Worm (Caenorhabditis elegans) whole organism, L1 larva: Measurements from ENCODE around the gene aqp-2.

Source experiments
- F16B12.6 ChIP-seq: fragments of 150-350 bp; optimal IDR thresholded peaks from 2 replicates; lab custom pipeline; 2014; ENCODE audit warnings: missing biosample characterization, missing genetic modification characterization
- aha-1 ChIP-seq: fragments of 150-350 bp; optimal IDR thresholded peaks from 2 replicates; lab custom pipeline; 2014; ENCODE audit warnings: missing biosample characterization, missing genetic modification characterization
- blmp-1 ChIP-seq: fragments of 150-350 bp; optimal IDR thresholded peaks from 2 replicates; lab custom pipeline; 2014; ENCODE audit warnings: missing biosample characterization, missing genetic modification characterization
- ceh-63 ChIP-seq: fragments of 200-800 bp; sonication (Bioruptor generic); optimal IDR thresholded peaks from 2 replicates; lab custom pipeline; 2018; ENCODE audit warnings: mild to moderate bottlenecking, missing genetic modification characterization, missing compliant biosample characterization
- ceh-8 ChIP-seq: fragments of 200-800 bp; sonication (Bioruptor generic); optimal IDR thresholded peaks from 2 replicates; lab custom pipeline; 2018; ENCODE audit warnings: mild to moderate bottlenecking, missing genetic modification characterization, moderate library complexity, missing compliant biosample characterization
- ces-1 ChIP-seq: fragments of 150-350 bp; optimal IDR thresholded peaks from 2 replicates; lab custom pipeline; 2014; ENCODE audit warnings: missing biosample characterization, missing genetic modification reagents, missing genetic modification characterization
- dpl-1 ChIP-seq, 3 experiments: fragments of 150-350 bp in 2 of 3; sonication (generic microtip) in 1 of 3; optimal IDR thresholded peaks; 2 replicates each; lab custom pipeline; 2014 to 2017; ENCODE audit warnings: missing biosample characterization in 3 of 3, missing genetic modification characterization in 3 of 3, missing genetic modification reagents in 3 of 3
- dsc-1 ChIP-seq: sonication (generic microtip); optimal IDR thresholded peaks from 2 replicates; lab custom pipeline; 2016; ENCODE audit warnings: mild to moderate bottlenecking, missing genetic modification characterization, missing compliant biosample characterization
- egl-13 ChIP-seq: sonication (generic microtip); optimal IDR thresholded peaks from 2 replicates; lab custom pipeline; 2016; ENCODE audit warnings: missing genotype, missing genetic modification reagents, missing genetic modification characterization, missing compliant biosample characterization
- ets-5 ChIP-seq: fragments of 200-800 bp; sonication (Bioruptor generic); IDR thresholded peaks from 2 replicates; pipeline ENCODE4 v1.3.6; 2022; ENCODE audit warnings: missing genetic modification characterization, missing compliant biosample characterization
- fkh-10 ChIP-seq: sonication (generic microtip); optimal IDR thresholded peaks from 2 replicates; lab custom pipeline; 2017; ENCODE audit warnings: missing biosample characterization, missing genetic modification reagents, missing genetic modification characterization
- fkh-4 ChIP-seq: sonication (generic microtip); optimal IDR thresholded peaks from 2 replicates; lab custom pipeline; 2016; ENCODE audit warnings: missing compliant biosample characterization, missing genetic modification characterization, borderline replicate concordance
- fkh-8 ChIP-seq: sonication (generic microtip); optimal IDR thresholded peaks from 2 replicates; lab custom pipeline; 2016; ENCODE audit warnings: mild to moderate bottlenecking, missing genetic modification characterization, missing compliant biosample characterization
- fos-1 ChIP-seq: fragments of 150-350 bp; optimal IDR thresholded peaks from 2 replicates; lab custom pipeline; 2014; ENCODE audit warnings: missing biosample characterization, missing genetic modification characterization
- grh-1 ChIP-seq: fragments of 200-800 bp; sonication (Bioruptor generic); IDR thresholded peaks from 2 replicates; pipeline ENCODE4 v1.3.6; 2022; ENCODE audit warnings: missing genetic modification reagents, missing genetic modification characterization, missing compliant biosample characterization
- hlh-17 ChIP-seq: fragments of 200-800 bp; sonication (Bioruptor generic); optimal IDR thresholded peaks from 2 replicates; lab custom pipeline; 2018; ENCODE audit warnings: missing genetic modification characterization, mild to moderate bottlenecking, missing compliant biosample characterization, moderate library complexity, borderline replicate concordance
- hpl-2 ChIP-seq: fragments of 150-350 bp; optimal IDR thresholded peaks from 2 replicates; lab custom pipeline; 2014; ENCODE audit warnings: missing biosample characterization, missing genetic modification reagents, missing genetic modification characterization
- isw-1 ChIP-seq: fragments of 200-800 bp; sonication (Bioruptor generic); IDR thresholded peaks from 2 replicates; pipeline ENCODE4 v1.3.6; 2022; ENCODE audit warnings: missing genetic modification characterization, missing compliant biosample characterization
- jun-1 ChIP-seq: fragments of 150-350 bp; optimal IDR thresholded peaks from 2 replicates; lab custom pipeline; 2014; ENCODE audit warnings: missing biosample characterization, missing genetic modification reagents, missing genetic modification characterization
- lin-15B ChIP-seq: fragments of 150-350 bp; sonication (generic microtip); optimal IDR thresholded peaks from 3 replicates; lab custom pipeline; 2014; ENCODE audit warnings: missing biosample characterization, missing genetic modification characterization
- lin-39 ChIP-seq: fragments of 150-350 bp; optimal IDR thresholded peaks from 2 replicates; lab custom pipeline; 2014; ENCODE audit warnings: missing biosample characterization, missing genetic modification reagents, missing genetic modification characterization
- lir-3 ChIP-seq: sonication (generic microtip); optimal IDR thresholded peaks from 2 replicates; lab custom pipeline; 2016; ENCODE audit warnings: mild to moderate bottlenecking, missing genetic modification characterization, moderate library complexity, missing compliant biosample characterization; ENCODE audit not compliant: poor library complexity
- lsy-2 ChIP-seq, 2 experiments: fragments of 150-350 bp; optimal IDR thresholded peaks; 2 replicates each; lab custom pipeline; 2014; ENCODE audit warnings: missing biosample characterization in 2 of 2, missing genetic modification characterization in 2 of 2
- mdl-1 ChIP-seq, 2 experiments: fragments of 150-350 bp; optimal IDR thresholded peaks; 2 replicates each; lab custom pipeline; 2014 to 2017; ENCODE audit warnings: missing biosample characterization in 2 of 2, missing genetic modification characterization in 2 of 2, inconsistent platforms in 1 of 2
- mef-2 ChIP-seq: fragments of 150-350 bp; optimal IDR thresholded peaks from 2 replicates; lab custom pipeline; 2014; ENCODE audit warnings: missing biosample characterization, missing genetic modification characterization
- nhr-11 ChIP-seq: fragments of 150-350 bp; optimal IDR thresholded peaks from 2 replicates; lab custom pipeline; 2014; ENCODE audit warnings: missing biosample characterization, missing genetic modification characterization
- nhr-12 ChIP-seq: sonication (generic microtip); optimal IDR thresholded peaks from 2 replicates; lab custom pipeline; 2017; ENCODE audit warnings: missing biosample characterization, missing genetic modification characterization
- nhr-20 ChIP-seq: sonication (generic microtip); optimal IDR thresholded peaks from 2 replicates; lab custom pipeline; 2016; ENCODE audit warnings: mild to moderate bottlenecking, missing genetic modification characterization, missing compliant biosample characterization
- nhr-237 ChIP-seq: fragments of 150-350 bp; optimal IDR thresholded peaks from 2 replicates; lab custom pipeline; 2014; ENCODE audit warnings: missing biosample characterization, missing genetic modification characterization
- nhr-28 ChIP-seq: fragments of 150-350 bp; optimal IDR thresholded peaks from 2 replicates; lab custom pipeline; 2014; ENCODE audit warnings: missing biosample characterization, missing genetic modification characterization
- nhr-47 ChIP-seq: sonication (generic microtip); optimal IDR thresholded peaks from 2 replicates; lab custom pipeline; 2016; ENCODE audit warnings: mild to moderate bottlenecking, missing genetic modification characterization, moderate library complexity, missing compliant biosample characterization
- nhr-71 ChIP-seq: sonication (generic microtip); optimal IDR thresholded peaks from 2 replicates; lab custom pipeline; 2016; ENCODE audit warnings: mild to moderate bottlenecking, missing genetic modification characterization, moderate library complexity, missing compliant biosample characterization
- nhr-76 ChIP-seq: sonication (generic microtip); optimal IDR thresholded peaks from 2 replicates; lab custom pipeline; 2017; ENCODE audit warnings: missing biosample characterization, missing genetic modification characterization
- nhr-77 ChIP-seq: fragments of 150-350 bp; optimal IDR thresholded peaks from 2 replicates; lab custom pipeline; 2014; ENCODE audit warnings: missing biosample characterization, missing genetic modification characterization
- nhr-84 ChIP-seq: sonication (generic microtip); optimal IDR thresholded peaks from 2 replicates; lab custom pipeline; 2017; ENCODE audit warnings: missing biosample characterization, missing genetic modification characterization
- pag-3 ChIP-seq: sonication (generic microtip); optimal IDR thresholded peaks from 2 replicates; lab custom pipeline; 2017; ENCODE audit warnings: missing genetic modification characterization, mild to moderate bottlenecking, missing compliant biosample characterization, antibody characterized with exemption, borderline replicate concordance; ENCODE audit not compliant: insufficient read depth
- pqm-1 ChIP-seq: sonication (generic microtip); optimal IDR thresholded peaks from 3 replicates; lab custom pipeline; 2017; ENCODE audit warnings: missing biosample characterization, missing genetic modification characterization
- rnt-1 ChIP-seq: sonication (generic microtip); optimal IDR thresholded peaks from 2 replicates; lab custom pipeline; 2016; ENCODE audit warnings: mild to moderate bottlenecking, missing genetic modification characterization, moderate library complexity, missing compliant biosample characterization
- skn-1 ChIP-seq: fragments of 150-350 bp; optimal IDR thresholded peaks from 2 replicates; lab custom pipeline; 2014; ENCODE audit warnings: missing biosample characterization, missing genetic modification characterization
- snpc-4 ChIP-seq: fragments of 150-350 bp; optimal IDR thresholded peaks from 2 replicates; lab custom pipeline; 2014; ENCODE audit warnings: missing biosample characterization, missing genetic modification characterization
- snu-23 ChIP-seq: sonication (generic microtip); optimal IDR thresholded peaks from 2 replicates; lab custom pipeline; 2016; ENCODE audit warnings: missing genetic modification characterization, missing compliant biosample characterization
- sptf-1 ChIP-seq: fragments of 150-350 bp; optimal IDR thresholded peaks from 2 replicates; lab custom pipeline; 2014; ENCODE audit warnings: missing biosample characterization, missing genetic modification characterization
- sup-37 ChIP-seq: fragments of 200-800 bp; sonication (Bioruptor generic); optimal IDR thresholded peaks from 2 replicates; lab custom pipeline; 2018; ENCODE audit warnings: mild to moderate bottlenecking, missing genetic modification characterization, missing compliant biosample characterization
- swsn-7 ChIP-seq: sonication (generic microtip); optimal IDR thresholded peaks from 2 replicates; lab custom pipeline; 2016; ENCODE audit warnings: missing genetic modification characterization, missing compliant biosample characterization
- tbx-2 ChIP-seq: sonication (generic microtip); optimal IDR thresholded peaks from 2 replicates; lab custom pipeline; 2016; ENCODE audit warnings: missing genetic modification characterization, missing compliant biosample characterization
- tlp-1 ChIP-seq: fragments of 150-350 bp; optimal IDR thresholded peaks from 2 replicates; lab custom pipeline; 2014; ENCODE audit warnings: missing biosample characterization, missing genetic modification characterization
- unc-130 ChIP-seq: fragments of 150-350 bp; optimal IDR thresholded peaks from 2 replicates; lab custom pipeline; 2017; ENCODE audit warnings: missing biosample characterization, missing genetic modification characterization, inconsistent platforms
- unc-86 ChIP-seq: sonication (generic microtip); optimal IDR thresholded peaks from 2 replicates; lab custom pipeline; 2016; ENCODE audit warnings: missing genetic modification characterization, missing compliant biosample characterization
- unc-98 ChIP-seq: fragments of 200-800 bp; sonication (Bioruptor generic); IDR thresholded peaks from 2 replicates; pipeline ENCODE4 v1.3.6; 2022; ENCODE audit warnings: missing genetic modification characterization, missing compliant biosample characterization
- xbp-1 ChIP-seq: sonication (generic microtip); optimal IDR thresholded peaks from 2 replicates; lab custom pipeline; 2016; ENCODE audit warnings: missing genetic modification characterization, missing compliant biosample characterization
- zip-4 ChIP-seq: fragments of 200-800 bp; sonication (Bioruptor generic); optimal IDR thresholded peaks from 2 replicates; lab custom pipeline; 2018; ENCODE audit warnings: mild to moderate bottlenecking, missing genetic modification characterization, moderate library complexity, missing compliant biosample characterization
- ztf-11 ChIP-seq, 2 experiments: sonication (generic microtip); optimal IDR thresholded peaks; 2 replicates each; lab custom pipeline; 2016 to 2017; ENCODE audit warnings: missing genetic modification characterization in 2 of 2, missing biosample characterization in 1 of 2, missing compliant biosample characterization in 1 of 2
- ztf-4 ChIP-seq: fragments of 150-350 bp; optimal IDR thresholded peaks from 2 replicates; lab custom pipeline; 2014; ENCODE audit warnings: missing biosample characterization, missing genetic modification characterization

The aqp-2 gene

ce11 chrII:9261931-9262562 lies at the start of gene aqp-2:
TSS of gene aqp-2 (minus strand) at chrII:9261981.
- TF ChIP-seq nhr-76 (tag; lab: Kevin White, UChicago) (no peak), pqm-1 (tag; lab: Kevin White, UChicago) (no peak), snpc-4 (tag; lab: Kevin White, UChicago) (no peak), blmp-1 (peak; percentile 94), nhr-28 (no peak), unc-86 (tag; lab: Kevin White, UChicago) (no peak), isw-1 (GFP tag; lab: Robert Waterston, UW) (no peak), lin-39 (tag; lab: Kevin White, UChicago) (peak; percentile 41), lin-15B (tag; lab: Kevin White, UChicago) (no peak), lsy-2 (tag; optimal IDR thresholded peaks at IDR 0.05; lab: Kevin White, UChicago) (peak; percentile 22 to 56), sup-37 (no peak), skn-1 (tag; lab: Kevin White, UChicago) (peak; percentile 9), nhr-84 (no peak), sptf-1 (no peak), rnt-1 (tag; lab: Kevin White, UChicago) (peak; percentile 73), mdl-1 (tag; optimal IDR thresholded peaks at IDR 0.05; lab: Kevin White, UChicago) (no peak), ztf-4 (tag; lab: Kevin White, UChicago) (no peak), snu-23 (GFP tag; lab: Kevin White, UChicago) (peak; percentile 72), ztf-11 (tag; optimal IDR thresholded peaks at IDR 0.05; lab: Kevin White, UChicago) (peak in 1 of 2 experiments; percentile 26), dpl-1 (GFP tag; optimal IDR thresholded peaks at IDR 0.05; lab: Kevin White, UChicago) (no peak), xbp-1 (peak; percentile 36), nhr-47 (tag; lab: Kevin White, UChicago) (peak; percentile 30), ceh-8 (GFP tag; lab: Kevin White, UChicago) (no peak), mef-2 (no peak), fos-1 (peak; percentile 47), ces-1 (no peak), lir-3 (tag; lab: Kevin White, UChicago) (no peak), zip-4 (no peak), aha-1 (tag; lab: Kevin White, UChicago) (no peak), ets-5 (GFP tag; lab: Robert Waterston, UW) (no peak), fkh-10 (GFP tag; lab: Kevin White, UChicago) (no peak), nhr-237 (tag; lab: Kevin White, UChicago) (no peak), grh-1 (no peak), hpl-2 (no peak), nhr-20 (tag; lab: Kevin White, UChicago) (peak; percentile 74), fkh-8 (tag; lab: Kevin White, UChicago) (no peak), unc-98 (no peak), nhr-71 (peak; percentile 86), F16B12.6 (tag; lab: Kevin White, UChicago) (no peak), nhr-11 (no peak), unc-130 (tag; lab: Kevin White, UChicago) (peak; percentile 45), hlh-17 (no peak), tlp-1 (no peak), nhr-12 (tag; lab: Kevin White, UChicago) (no peak), ceh-63 (GFP tag; lab: Kevin White, UChicago) (no peak), tbx-2 (tag; lab: Kevin White, UChicago) (peak; percentile 39), jun-1 (tag; lab: Kevin White, UChicago) (no peak), fkh-4 (tag; lab: Kevin White, UChicago) (no peak), nhr-77 (tag; lab: Kevin White, UChicago) (no peak), swsn-7 (tag; lab: Kevin White, UChicago) (peak; percentile 35), egl-13 (tag; lab: Kevin White, UChicago) (peak; percentile 22), dsc-1 (peak; percentile 21), pag-3 (tag; lab: Kevin White, UChicago) (peak; percentile 84)
